Worm (Caenorhabditis elegans) whole organism, midembryonic: ENCODE results near the gene nhr-186.

Experiments used
- T22C8.4 ChIP-seq: fragments of 200-800 bp; sonication (Bioruptor generic); IDR thresholded peaks from 2 replicates; pipeline ENCODE4 v1.3.6; 2022; ENCODE audit warnings: missing genetic modification characterization, missing compliant biosample characterization
- cog-1 ChIP-seq: sonication (generic microtip); optimal IDR thresholded peaks from 2 replicates; lab custom pipeline; 2016; ENCODE audit warnings: missing genetic modification characterization, missing compliant biosample characterization
- flt-1 ChIP-seq: fragments of 200-800 bp; sonication (Bioruptor generic); IDR thresholded peaks from 2 replicates; pipeline ENCODE4 v1.3.6; 2022; ENCODE audit warnings: missing genetic modification characterization, missing compliant biosample characterization
- klf-2 ChIP-seq: fragments of 200-800 bp; sonication (Bioruptor generic); conservative IDR thresholded peaks from 2 replicates; pipeline ENCODE4 v1.3.6; 2022; ENCODE audit warnings: missing genetic modification reagents, missing genetic modification characterization, missing compliant biosample characterization
- med-1 ChIP-seq: sonication (generic microtip); optimal IDR thresholded peaks from 2 replicates; lab custom pipeline; 2017; ENCODE audit warnings: missing genetic modification characterization, mild to moderate bottlenecking, missing compliant biosample characterization, antibody characterized with exemption, missing genetic modification reagents; ENCODE audit not compliant: insufficient read depth
- ref-1 ChIP-seq: fragments of 200-800 bp; sonication (Bioruptor generic); conservative IDR thresholded peaks from 2 replicates; pipeline ENCODE4 v1.3.6; 2022; ENCODE audit warnings: missing genetic modification reagents, missing genetic modification characterization, missing compliant biosample characterization
- tab-1 ChIP-seq: fragments of 200-800 bp; sonication (Bioruptor generic); IDR thresholded peaks from 2 replicates; pipeline ENCODE4 v1.3.6; 2022; ENCODE audit warnings: missing genetic modification characterization, missing compliant biosample characterization
- ztf-23 ChIP-seq: fragments of 200-800 bp; sonication (Bioruptor generic); IDR thresholded peaks from 2 replicates; pipeline ENCODE4 v1.3.6; 2022; ENCODE audit warnings: missing genetic modification reagents, missing genetic modification characterization, missing compliant biosample characterization
- ztf-29 ChIP-seq: fragments of 200-800 bp; sonication (Bioruptor generic); IDR thresholded peaks from 2 replicates; pipeline ENCODE4 v1.3.6; 2022; ENCODE audit warnings: missing genetic modification reagents, missing genetic modification characterization, missing compliant biosample characterization

nhr-186 gene

DNA sequence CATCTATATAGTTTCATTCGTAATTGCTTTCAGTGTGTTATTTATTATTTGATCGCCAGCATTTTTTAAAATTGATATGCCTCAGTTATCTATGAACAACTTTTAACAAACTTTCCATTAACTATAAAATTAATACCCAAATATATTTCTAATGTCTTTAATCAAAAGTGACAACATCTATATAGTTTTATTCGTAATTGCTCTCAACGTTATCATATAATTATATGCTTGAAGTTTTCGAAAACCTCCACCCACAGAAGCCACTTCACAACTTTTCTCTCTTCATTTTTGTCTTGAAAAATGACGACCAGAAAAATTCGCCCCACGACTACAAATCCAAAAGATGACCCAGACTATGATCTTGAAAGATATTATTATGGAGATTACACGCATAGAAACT is 46.4 kb downstream of the nhr-186 start, which contains the start of gene srw-6:
TSS of gene srw-6 (plus strand) at position 301 of the 400 bp plus-strand sequence.
- TF ChIP-seq ref-1 (GFP tag; lab: Robert Waterston, UW) (no peak), cog-1 (tag; lab: Kevin White, UChicago) (no peak), flt-1 (GFP tag; lab: Robert Waterston, UW) (no peak), tab-1 (GFP tag; lab: Robert Waterston, UW) (no peak), med-1 (GFP tag; lab: Kevin White, UChicago) (no peak), ztf-29 (no peak), klf-2 (GFP tag; lab: Robert Waterston, UW) (no peak), T22C8.4 (no peak), ztf-23 (GFP tag; lab: Robert Waterston, UW) (no peak)

DNA sequence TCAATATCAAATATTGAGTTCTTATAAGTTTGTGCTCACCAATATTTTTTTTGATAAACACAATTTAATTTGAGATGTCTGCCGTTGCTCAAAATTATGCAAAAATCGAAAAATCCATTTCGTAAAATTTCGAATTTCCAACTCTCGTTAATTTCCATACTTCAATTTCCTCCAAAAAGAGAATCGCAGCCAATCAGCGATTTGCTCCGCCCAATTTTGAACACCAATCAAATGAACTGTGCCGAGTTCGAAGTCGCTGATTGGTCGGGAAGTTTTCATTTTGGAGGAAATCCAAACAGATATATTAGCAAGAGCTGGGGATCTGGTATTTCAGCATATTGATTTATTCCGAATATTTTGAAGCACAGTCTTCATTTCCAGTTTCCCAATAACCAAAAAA is 46.9 kb downstream of the nhr-186 start:
- TF ChIP-seq med-1 (GFP tag; lab: Kevin White, UChicago) (no peak), flt-1 (GFP tag; lab: Robert Waterston, UW) (no peak), ztf-29 (no peak), tab-1 (GFP tag; lab: Robert Waterston, UW) (no peak), klf-2 (GFP tag; lab: Robert Waterston, UW) (no peak), T22C8.4 (no peak), ref-1 (GFP tag; lab: Robert Waterston, UW) (no peak), ztf-23 (GFP tag; lab: Robert Waterston, UW) (no peak), cog-1 (tag; lab: Kevin White, UChicago) (no peak)

DNA sequence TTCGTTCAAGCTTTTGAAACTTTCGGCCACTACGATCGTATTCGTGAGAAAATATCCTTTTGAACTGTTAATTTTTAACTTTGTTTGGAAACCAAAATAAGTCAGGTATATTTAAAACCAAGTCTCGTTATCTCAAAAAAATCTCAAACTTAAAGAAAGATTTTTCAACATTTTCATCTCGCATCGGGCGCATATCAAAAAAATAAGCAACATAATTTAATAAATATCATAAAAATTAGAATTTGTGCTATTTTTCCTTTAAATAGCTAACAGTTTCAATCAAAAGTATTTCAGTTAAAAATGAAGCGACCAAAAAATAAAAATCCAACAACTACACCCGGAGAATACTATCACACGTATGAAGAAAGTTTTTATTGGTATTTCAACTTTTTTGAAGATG is 48.8 kb downstream of the nhr-186 start, which contains the start of gene srw-7:
TSS of gene srw-7 (plus strand) at position 301 of the 400 bp plus-strand sequence.
- TF ChIP-seq cog-1 (tag; lab: Kevin White, UChicago) (no peak), ztf-29 (no peak), med-1 (GFP tag; lab: Kevin White, UChicago) (no peak)

DNA sequence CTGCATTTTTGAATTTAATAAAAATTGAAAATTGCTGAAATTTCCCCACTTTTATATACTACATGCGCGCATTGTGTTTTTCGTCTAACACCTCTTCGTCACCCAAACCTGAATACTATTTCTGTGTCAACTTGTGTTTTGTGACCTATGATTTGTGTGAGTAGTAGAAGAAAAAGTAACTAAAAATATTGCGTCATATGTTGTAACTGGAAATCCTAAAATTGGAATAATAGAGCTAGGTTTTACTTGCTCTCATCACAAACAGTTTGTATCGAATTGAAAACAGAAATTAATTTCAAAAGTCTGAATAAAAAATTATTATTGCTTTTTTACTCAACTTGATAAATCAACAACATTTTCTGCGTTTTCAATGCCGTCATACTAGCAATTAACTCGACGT is 49.2 kb downstream of the nhr-186 start, which contains the start of gene R08F11.4:
TSS of gene R08F11.4 (minus strand) at position 29 of the 400 bp plus-strand sequence.
- no peak for TF ChIP-seq cog-1 (tag; lab: Kevin White, UChicago)
- TF ChIP-seq ref-1 (GFP tag; lab: Robert Waterston, UW): no peak
- no peak for TF ChIP-seq T22C8.4
- TF ChIP-seq tab-1 (GFP tag; lab: Robert Waterston, UW): no peak
- no peak for TF ChIP-seq klf-2 (GFP tag; lab: Robert Waterston, UW)
- TF ChIP-seq med-1 (GFP tag; lab: Kevin White, UChicago): no peak
- TF ChIP-seq flt-1 (GFP tag; lab: Robert Waterston, UW): no peak
- TF ChIP-seq ztf-23 (GFP tag; lab: Robert Waterston, UW): no peak
- TF ChIP-seq ztf-29: no peak

DNA sequence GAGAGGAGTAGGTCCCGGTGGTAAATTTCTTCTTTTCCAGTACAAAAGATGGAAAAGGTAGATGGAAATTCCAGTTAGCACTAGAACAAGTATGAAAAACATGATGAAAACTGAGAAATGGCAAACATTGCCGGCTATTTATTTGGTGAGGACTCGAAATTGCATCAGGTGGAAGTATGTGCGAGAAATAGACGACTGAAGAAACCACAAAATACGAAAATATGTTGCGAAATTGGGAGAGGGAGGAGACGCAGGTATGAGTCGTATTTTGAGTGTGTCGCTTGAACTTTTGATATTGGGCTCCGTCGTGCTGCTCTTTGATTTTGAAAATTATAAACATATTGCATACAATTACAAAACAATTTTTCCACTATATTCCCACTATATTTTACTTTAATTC is 51.4 kb downstream of the nhr-186 start, which contains the start of gene cyp-33C8:
TSS of gene cyp-33C8 (minus strand) at position 200 of the 400 bp plus-strand sequence.
- TF ChIP-seq klf-2 (GFP tag; lab: Robert Waterston, UW) (no peak), cog-1 (tag; lab: Kevin White, UChicago) (no peak), T22C8.4 (no peak), ztf-23 (GFP tag; lab: Robert Waterston, UW) (no peak), med-1 (GFP tag; lab: Kevin White, UChicago) (no peak), tab-1 (GFP tag; lab: Robert Waterston, UW) (no peak), ref-1 (GFP tag; lab: Robert Waterston, UW) (no peak), flt-1 (GFP tag; lab: Robert Waterston, UW) (no peak), ztf-29 (no peak)
